Worm (Caenorhabditis elegans) whole organism, mixed stage, embryonic: ENCODE measurements around the gene atgp-2.

Source experiments
- M03D4.4 ChIP-seq: sonication (generic microtip); optimal IDR thresholded peaks from 2 replicates; lab custom pipeline; 2017; ENCODE audit warnings: mild to moderate bottlenecking, missing genetic modification characterization, missing compliant biosample characterization
- blmp-1 ChIP-seq: fragments of 150-350 bp; optimal IDR thresholded peaks from 2 replicates; lab custom pipeline; 2014; ENCODE audit warnings: missing biosample characterization, missing genetic modification characterization
- ceh-43 ChIP-seq: fragments of 200-800 bp; sonication (Bioruptor generic); optimal IDR thresholded peaks from 2 replicates; lab custom pipeline; 2018; ENCODE audit warnings: mild to moderate bottlenecking, missing genetic modification characterization, moderate library complexity, missing compliant biosample characterization
- ceh-83 ChIP-seq: fragments of 200-800 bp; sonication (Bioruptor generic); optimal IDR thresholded peaks from 2 replicates; lab custom pipeline; 2018; ENCODE audit warnings: mild to moderate bottlenecking, missing genetic modification characterization, missing compliant biosample characterization
- ces-1 ChIP-seq: fragments of 150-350 bp; optimal IDR thresholded peaks from 2 replicates; lab custom pipeline; 2014; ENCODE audit warnings: missing biosample characterization, missing genetic modification reagents, missing genetic modification characterization
- drap-1 ChIP-seq: fragments of 200-800 bp; sonication (Bioruptor generic); optimal IDR thresholded peaks from 3 replicates; lab custom pipeline; 2018; ENCODE audit warnings: mild to moderate bottlenecking, missing genetic modification characterization, missing compliant biosample characterization
- elt-1 ChIP-seq: sonication (generic microtip); optimal IDR thresholded peaks from 2 replicates; lab custom pipeline; 2017; ENCODE audit warnings: missing genetic modification characterization, mild to moderate bottlenecking, missing compliant biosample characterization, antibody characterized with exemption, moderate library complexity, borderline replicate concordance; ENCODE audit not compliant: insufficient read depth
- elt-3 ChIP-seq: fragments of 150-350 bp; optimal IDR thresholded peaks from 2 replicates; lab custom pipeline; 2014; ENCODE audit warnings: missing biosample characterization, missing genetic modification characterization
- flh-1 ChIP-seq: fragments of 200-800 bp; sonication (Bioruptor generic); optimal IDR thresholded peaks from 2 replicates; lab custom pipeline; 2018; ENCODE audit warnings: mild to moderate bottlenecking, missing genetic modification characterization, moderate library complexity, missing compliant biosample characterization
- ham-2 ChIP-seq: fragments of 200-800 bp; sonication (Bioruptor generic); optimal IDR thresholded peaks from 2 replicates; lab custom pipeline; 2018; ENCODE audit warnings: mild to moderate bottlenecking, missing genetic modification characterization, missing compliant biosample characterization
- lin-13 ChIP-seq: fragments of 150-350 bp; optimal IDR thresholded peaks from 2 replicates; lab custom pipeline; 2014; ENCODE audit warnings: missing biosample characterization, missing genetic modification characterization
- lin-32 ChIP-seq: fragments of 200-800 bp; sonication (Bioruptor generic); optimal IDR thresholded peaks from 2 replicates; lab custom pipeline; 2018; ENCODE audit warnings: mild to moderate bottlenecking, missing genetic modification characterization, missing compliant biosample characterization
- lsy-2 ChIP-seq: fragments of 150-350 bp; optimal IDR thresholded peaks from 2 replicates; lab custom pipeline; 2014; ENCODE audit warnings: missing biosample characterization, missing genetic modification characterization
- mab-5 ChIP-seq: fragments of 150-350 bp; optimal IDR thresholded peaks from 2 replicates; lab custom pipeline; 2014; ENCODE audit warnings: missing biosample characterization, missing genetic modification characterization
- mep-1 ChIP-seq: fragments of 150-350 bp; optimal IDR thresholded peaks from 2 replicates; lab custom pipeline; 2017; ENCODE audit warnings: missing biosample characterization, missing genetic modification reagents, missing genetic modification characterization, inconsistent platforms
- mls-2 ChIP-seq: sonication (generic microtip); optimal IDR thresholded peaks from 2 replicates; lab custom pipeline; 2016; ENCODE audit warnings: mild to moderate bottlenecking, missing genetic modification characterization, moderate library complexity, missing compliant biosample characterization
- nhr-12 ChIP-seq: fragments of 150-350 bp; optimal IDR thresholded peaks from 2 replicates; lab custom pipeline; 2014; ENCODE audit warnings: missing biosample characterization, missing genetic modification characterization
- nhr-2 ChIP-seq: fragments of 150-350 bp; optimal IDR thresholded peaks from 2 replicates; lab custom pipeline; 2014; ENCODE audit warnings: missing biosample characterization, missing genetic modification characterization
- nhr-237 ChIP-seq: fragments of 150-350 bp; optimal IDR thresholded peaks from 2 replicates; lab custom pipeline; 2014; ENCODE audit warnings: missing biosample characterization, missing genetic modification characterization
- nhr-28 ChIP-seq: fragments of 150-350 bp; optimal IDR thresholded peaks from 2 replicates; lab custom pipeline; 2014; ENCODE audit warnings: missing biosample characterization, missing genetic modification characterization
- nhr-76 ChIP-seq: sonication (generic microtip); optimal IDR thresholded peaks from 2 replicates; lab custom pipeline; 2017; ENCODE audit warnings: missing biosample characterization, missing genetic modification characterization
- pha-4 ChIP-seq: fragments of 150-350 bp; optimal IDR thresholded peaks from 2 replicates; lab custom pipeline; 2018; ENCODE audit warnings: missing biosample characterization, missing genetic modification reagents, missing genetic modification characterization
- sem-2 ChIP-seq: fragments of 200-800 bp; sonication (Bioruptor generic); optimal IDR thresholded peaks from 2 replicates; lab custom pipeline; 2018; ENCODE audit warnings: mild to moderate bottlenecking, missing genetic modification characterization, missing compliant biosample characterization
- snpc-4 ChIP-seq: fragments of 150-350 bp; optimal IDR thresholded peaks from 2 replicates; lab custom pipeline; 2014; ENCODE audit warnings: missing biosample characterization, missing genetic modification characterization
- sptf-1 ChIP-seq: sonication (generic microtip); optimal IDR thresholded peaks from 2 replicates; lab custom pipeline; 2017; ENCODE audit warnings: mild to moderate bottlenecking, missing genetic modification characterization, moderate library complexity, missing compliant biosample characterization
- tbx-8 ChIP-seq: fragments of 200-800 bp; sonication (Bioruptor generic); optimal IDR thresholded peaks from 2 replicates; lab custom pipeline; 2018; ENCODE audit warnings: mild to moderate bottlenecking, missing genetic modification characterization, moderate library complexity, missing compliant biosample characterization
- unc-120 ChIP-seq: sonication (generic microtip); optimal IDR thresholded peaks from 2 replicates; lab custom pipeline; 2017; ENCODE audit warnings: missing genetic modification characterization, missing compliant biosample characterization; ENCODE audit not compliant: poor library complexity, severe bottlenecking
- unc-39 ChIP-seq: fragments of 150-350 bp; optimal IDR thresholded peaks from 2 replicates; lab custom pipeline; 2014; ENCODE audit warnings: missing biosample characterization, missing genetic modification characterization
- unc-62 ChIP-seq: fragments of 150-350 bp; optimal IDR thresholded peaks from 2 replicates; lab custom pipeline; 2014; ENCODE audit warnings: missing biosample characterization, missing genetic modification reagents, missing genetic modification characterization

The atgp-2 gene

DNA sequence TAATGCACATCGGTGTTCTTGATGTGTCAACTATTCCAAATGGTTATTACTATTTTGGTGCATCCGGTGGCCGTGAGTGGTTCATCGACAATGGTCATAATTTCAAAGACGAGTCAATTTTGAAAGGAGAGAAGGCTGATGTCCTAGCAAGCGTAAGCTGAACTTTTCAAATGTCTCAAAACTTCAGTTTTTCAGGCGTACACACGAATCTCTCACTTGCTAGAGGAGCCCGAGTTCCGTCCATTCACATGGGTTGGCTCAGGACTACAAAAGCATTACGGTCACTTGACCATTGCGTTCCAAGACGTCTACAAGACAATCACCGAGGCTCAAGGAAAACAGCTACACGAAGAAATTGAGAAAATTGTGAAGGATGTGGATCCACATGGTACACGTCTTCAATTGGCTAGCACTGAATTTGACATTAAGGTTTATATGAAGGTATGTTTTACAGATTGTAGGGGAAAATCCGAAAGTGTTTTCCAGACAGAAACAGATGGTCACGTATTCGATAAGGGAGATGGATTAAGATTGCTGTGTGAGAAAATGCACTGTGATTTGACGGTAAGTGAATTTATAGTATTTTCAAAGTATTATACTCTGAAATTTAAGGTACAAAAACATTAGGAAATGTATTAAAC lies 34.5 kb downstream of the atgp-2 start:
- TF ChIP-seq lin-13 (tag; lab: Kevin White, UChicago) (no peak), lin-32 (GFP tag; lab: Kevin White, UChicago) (no peak), unc-62 (GFP tag; lab: Kevin White, UChicago) (no peak), ces-1 (GFP tag; lab: Kevin White, UChicago) (no peak), ceh-83 (GFP tag; lab: Kevin White, UChicago) (no peak), mep-1 (tag; lab: Kevin White, UChicago) (no peak), M03D4.4 (tag; lab: Kevin White, UChicago) (no peak), sem-2 (GFP tag; lab: Kevin White, UChicago) (no peak)

DNA sequence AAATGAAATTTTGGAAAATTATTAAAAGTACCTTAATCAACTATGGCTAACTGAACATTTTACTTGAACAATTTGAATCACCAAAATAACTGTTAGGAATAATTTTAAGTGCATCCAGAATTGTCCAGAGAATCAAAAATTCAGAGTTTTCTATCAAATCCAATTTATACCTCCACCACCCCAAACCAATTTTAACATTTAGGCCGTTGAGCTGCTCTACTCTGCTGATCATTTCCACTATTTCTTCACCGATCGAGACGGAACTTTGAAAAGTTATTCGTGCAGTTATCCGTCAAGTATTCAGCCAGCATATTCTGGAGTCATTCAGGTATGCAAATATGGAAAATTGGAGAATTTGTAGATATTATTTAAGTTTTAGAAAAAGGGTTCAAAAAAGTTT lies 35.4 kb downstream of the atgp-2 start:
- no peak for TF ChIP-seq blmp-1

DNA sequence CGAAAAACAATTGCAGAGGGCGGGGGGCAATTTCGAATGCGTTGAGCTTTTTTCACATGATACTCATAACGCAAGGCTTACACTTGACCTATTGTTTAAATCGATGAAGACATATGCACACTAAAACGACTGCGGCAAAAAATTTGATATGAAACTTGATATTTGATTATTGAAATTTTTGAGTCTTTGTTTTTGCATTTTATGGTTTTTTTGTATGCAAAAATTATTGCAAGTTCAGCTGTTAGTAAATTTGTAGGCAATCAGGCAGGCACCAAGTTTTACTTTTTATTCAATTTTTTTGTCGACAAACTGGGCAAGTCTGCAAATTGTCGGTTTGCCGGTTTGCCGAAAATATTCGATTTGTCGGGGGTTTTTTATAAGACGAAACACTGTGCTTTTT lies 37.7 kb downstream of the atgp-2 start, which contains the start of gene arl-3:
Gene arl-3, plus strand, starts transcription at position 301 of the 400 bp plus-strand sequence.
- TF ChIP-seq mls-2 (tag; lab: Kevin White, UChicago) (no peak), elt-3 (tag; lab: Kevin White, UChicago) (no peak), sptf-1 (tag; lab: Kevin White, UChicago) (no peak), nhr-76 (no peak), snpc-4 (tag; lab: Kevin White, UChicago) (no peak), ceh-43 (no peak), lin-32 (GFP tag; lab: Kevin White, UChicago) (no peak), mep-1 (tag; lab: Kevin White, UChicago) (no peak), drap-1 (GFP tag; lab: Kevin White, UChicago) (no peak), nhr-2 (tag; lab: Kevin White, UChicago) (no peak), nhr-28 (no peak)

DNA sequence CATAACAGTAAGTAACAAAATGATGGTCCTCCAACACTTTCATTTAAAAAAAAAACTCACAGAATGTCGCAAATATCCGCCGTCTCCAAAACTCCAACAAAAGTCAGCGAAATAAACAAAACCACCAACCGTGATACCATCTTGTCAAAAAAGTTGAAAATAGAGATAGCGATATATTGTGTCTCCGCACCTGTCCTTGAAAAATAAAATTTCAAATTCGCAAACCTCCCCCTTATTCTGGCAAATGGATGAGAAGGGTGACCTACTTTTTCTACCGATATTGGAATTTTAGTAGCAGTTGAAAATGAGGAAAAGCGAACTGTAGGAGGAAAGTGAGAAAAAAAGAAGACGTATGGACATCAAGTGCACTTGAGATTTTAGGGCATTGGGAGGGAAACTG lies 38.4 kb downstream of the atgp-2 start, which contains the start of gene F19H8.2:
Gene F19H8.2, minus strand, starts transcription at position 391 of the 400 bp plus-strand sequence.
- TF ChIP-seq unc-120 (tag; lab: Kevin White, UChicago) (no peak), nhr-76 (no peak), snpc-4 (tag; lab: Kevin White, UChicago) (no peak), flh-1 (GFP tag; lab: Kevin White, UChicago) (no peak), sptf-1 (tag; lab: Kevin White, UChicago) (no peak), lsy-2 (tag; lab: Kevin White, UChicago) (no peak), ham-2 (no peak), pha-4 (tag; lab: Kevin White, UChicago) (no peak), mab-5 (no peak), ces-1 (GFP tag; lab: Kevin White, UChicago) (no peak), nhr-237 (tag; lab: Kevin White, UChicago) (no peak)
- TF ChIP-seq, all 35 proteins: peak for 0

DNA sequence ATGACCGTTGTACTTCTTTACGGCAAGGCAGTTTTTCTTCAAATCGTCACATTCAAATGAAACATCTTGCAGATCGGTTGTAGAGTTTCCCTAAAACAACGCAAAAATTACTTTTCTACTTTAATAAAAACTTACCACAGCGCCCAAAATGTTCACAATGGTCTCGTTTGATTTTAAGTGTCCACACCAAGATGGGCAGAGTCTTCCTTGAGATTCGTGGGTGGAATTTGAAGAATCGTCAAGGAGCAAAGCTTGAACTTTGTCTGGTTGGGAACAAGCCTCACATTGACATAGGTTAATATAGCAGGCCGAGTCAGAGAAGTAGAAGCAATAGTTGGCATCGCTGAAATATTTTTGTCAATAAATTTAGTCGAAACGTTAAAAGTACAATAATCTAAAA lies 38.9 kb downstream of the atgp-2 start:
- TF ChIP-seq M03D4.4 (tag; lab: Kevin White, UChicago) = no peak

DNA sequence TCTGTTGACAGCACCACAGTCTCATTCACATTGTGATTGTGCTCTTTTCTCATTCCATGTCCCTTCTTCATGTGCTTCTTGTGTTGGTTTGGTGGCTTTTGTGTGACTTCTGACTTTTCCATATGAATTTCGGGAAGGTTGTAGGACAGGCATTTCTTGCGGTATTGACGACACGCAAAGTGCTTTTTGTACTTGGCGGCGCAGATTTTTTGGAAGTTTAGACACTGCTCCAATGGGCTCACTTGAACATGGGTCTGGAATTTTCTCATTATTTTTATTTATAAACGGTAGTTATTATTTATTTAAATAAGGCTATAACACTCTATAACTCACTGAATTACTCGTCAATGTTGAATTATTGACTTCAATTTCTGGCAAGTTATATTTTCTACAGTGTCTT lies 39.6 kb downstream of the atgp-2 start:
- TF ChIP-seq blmp-1 (no peak), lin-32 (GFP tag; lab: Kevin White, UChicago) (no peak), mep-1 (tag; lab: Kevin White, UChicago) (no peak), mls-2 (tag; lab: Kevin White, UChicago) (no peak), drap-1 (GFP tag; lab: Kevin White, UChicago) (no peak), tbx-8 (no peak), ham-2 (no peak), lsy-2 (tag; lab: Kevin White, UChicago) (no peak)

DNA sequence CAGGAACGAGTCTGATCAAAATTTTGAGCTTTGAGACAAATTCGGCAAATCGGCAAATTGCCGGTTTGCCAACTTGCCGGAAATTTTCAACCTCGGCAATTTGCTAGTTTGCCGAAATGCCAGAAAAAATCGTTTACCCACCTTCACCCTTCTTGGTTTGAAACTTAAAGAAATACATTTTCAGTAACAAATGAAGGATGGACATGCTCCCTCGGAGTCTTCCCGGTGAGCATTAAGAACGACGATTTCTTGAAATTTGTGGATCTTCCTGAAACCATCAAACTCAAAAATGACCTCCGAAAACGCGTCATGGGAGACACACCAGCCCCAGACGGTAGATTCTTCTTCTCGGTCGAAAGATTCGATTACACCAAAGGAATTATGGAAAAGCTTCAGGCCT lies 41.1 kb downstream of the atgp-2 start:
- no peak for TF ChIP-seq tbx-8
- no peak for TF ChIP-seq unc-39 (tag; lab: Kevin White, UChicago)
- TF ChIP-seq M03D4.4 (tag; lab: Kevin White, UChicago) = no peak
- no peak for TF ChIP-seq elt-3 (tag; lab: Kevin White, UChicago)
- TF ChIP-seq ceh-83 (GFP tag; lab: Kevin White, UChicago) = no peak
- no peak for TF ChIP-seq nhr-12
- TF ChIP-seq nhr-28 = no peak
- TF ChIP-seq unc-62 (GFP tag; lab: Kevin White, UChicago) = no peak
- no peak for TF ChIP-seq elt-1 (tag; lab: Kevin White, UChicago)
